Fruit fly (Drosophila melanogaster): ENCODE measurements around the gene CheA75a.

The CheA75a gene

DNA sequence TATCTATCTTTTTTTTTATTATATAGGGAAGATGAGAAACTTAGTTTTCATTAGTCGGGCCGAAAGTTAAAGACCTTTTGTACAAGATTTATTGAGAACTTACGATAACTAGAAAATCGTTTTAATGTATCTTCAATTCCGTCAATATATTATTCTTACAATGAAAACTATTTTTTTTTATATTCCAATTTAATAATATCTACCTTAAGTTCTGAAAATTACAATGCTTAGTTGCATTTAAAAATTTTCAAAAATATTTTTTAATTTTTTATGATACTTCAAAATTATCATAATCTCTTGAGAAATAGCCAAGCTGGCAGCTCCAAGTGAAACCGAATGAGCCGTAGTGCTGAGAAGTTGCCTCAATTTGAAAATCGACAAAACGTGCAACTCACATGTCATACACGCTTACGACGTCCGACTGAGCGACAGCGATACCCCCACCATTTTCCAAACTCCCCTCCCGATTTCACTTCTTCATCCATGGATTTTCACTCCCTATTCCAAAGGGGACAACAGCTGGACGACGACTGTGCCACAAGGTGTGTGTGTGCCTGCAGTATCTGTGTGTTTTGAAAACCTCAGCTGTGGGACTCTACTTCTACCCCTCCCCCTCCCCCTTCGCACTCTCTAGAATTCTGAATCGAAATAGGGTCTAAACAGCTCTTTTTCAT is 22.8 kb upstream of the CheA75a start:
- TF ChIP-seq Pif1A (GFP tag; optimal IDR thresholded peaks at IDR 0.05): no peak
- TF ChIP-seq rn (GFP tag; IDR thresholded peaks at IDR 0.05): no peak
- no peak for TF ChIP-seq CG14655 (GFP tag; optimal IDR thresholded peaks at IDR 0.05)
- TF ChIP-seq CG9948 (tag; optimal IDR thresholded peaks at IDR 0.05): no peak
- no peak for TF ChIP-seq gl (tag; optimal IDR thresholded peaks at IDR 0.05)
- no peak for TF ChIP-seq CG13204 (GFP tag; optimal IDR thresholded peaks at IDR 0.05)
- TF ChIP-seq CG4496 (GFP tag; IDR thresholded peaks at IDR 0.05): no peak
- TF ChIP-seq CG32121 (GFP tag; IDR thresholded peaks at IDR 0.05): no peak
- TF ChIP-seq CG8301 (tag; optimal IDR thresholded peaks at IDR 0.05): no peak
- no peak for TF ChIP-seq D1 (tag; optimal IDR thresholded peaks at IDR 0.05)
- TF ChIP-seq Pif1B (GFP tag; optimal IDR thresholded peaks at IDR 0.05): no peak
- no peak for TF ChIP-seq CG34367 (tag; optimal IDR thresholded peaks at IDR 0.05)
- TF ChIP-seq EcR (GFP tag; optimal IDR thresholded peaks at IDR 0.05): no peak
- TF ChIP-seq CG10348 (GFP tag; IDR thresholded peaks at IDR 0.05): no peak
- no peak for TF ChIP-seq CG12605 (GFP tag; IDR thresholded peaks at IDR 0.05)
- TF ChIP-seq Ets98B (GFP tag; IDR thresholded peaks at IDR 0.05): no peak
- no peak for TF ChIP-seq fd96Ca (GFP tag; IDR thresholded peaks at IDR 0.05)
- no peak for TF ChIP-seq CG17806 (tag; optimal IDR thresholded peaks at IDR 0.05)
- no peak for TF ChIP-seq CG15710 (tag; optimal IDR thresholded peaks at IDR 0.05)

DNA sequence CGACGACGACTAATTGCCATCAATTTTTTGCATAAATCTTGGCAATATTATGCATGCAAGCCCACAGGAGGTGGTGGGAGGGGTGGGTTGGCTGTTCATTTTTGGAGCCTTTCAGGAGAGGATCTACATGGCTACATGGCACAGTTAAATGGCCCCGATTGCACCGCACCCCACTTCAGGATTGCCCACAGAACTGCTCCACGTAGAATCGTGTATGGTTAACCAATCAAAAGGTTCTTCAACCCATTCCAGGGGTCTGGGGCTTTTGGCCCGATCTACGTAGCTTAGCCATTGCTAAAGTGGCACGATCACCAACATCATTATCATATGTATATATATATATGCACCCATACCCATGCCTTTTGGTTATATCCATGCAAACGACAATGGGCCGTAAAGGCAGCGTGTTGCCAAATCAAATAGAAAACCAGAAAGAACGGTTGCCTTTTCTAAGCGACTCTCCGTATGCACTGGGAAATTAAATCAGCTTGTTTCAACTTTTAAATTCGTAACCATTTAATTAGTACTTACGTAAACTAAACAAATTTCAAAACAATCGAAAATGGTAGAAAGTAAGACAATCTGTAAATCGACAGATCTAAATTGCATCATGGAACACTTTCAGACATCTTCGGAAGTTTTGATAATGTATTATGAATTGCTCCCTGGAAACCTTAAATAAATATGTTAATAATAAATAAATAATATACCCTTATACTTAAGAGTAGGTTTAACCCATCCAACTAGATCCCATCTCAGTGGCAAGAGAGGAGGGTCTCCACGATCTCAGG is 20.7 kb upstream of the CheA75a start:
- TF ChIP-seq CG8301 (tag; optimal IDR thresholded peaks at IDR 0.05) (peak; percentile 74), EcR (GFP tag; optimal IDR thresholded peaks at IDR 0.05) (peak; percentile 93), CG9948 (tag; optimal IDR thresholded peaks at IDR 0.05) (peak; percentile 68), CG4496 (GFP tag; IDR thresholded peaks at IDR 0.05) (no peak), rn (GFP tag; IDR thresholded peaks at IDR 0.05) (no peak), Snoo (tag; optimal IDR thresholded peaks at IDR 0.05) (no peak), Pif1A (GFP tag; optimal IDR thresholded peaks at IDR 0.05) (peak; percentile 12), Pif1B (GFP tag; optimal IDR thresholded peaks at IDR 0.05) (peak; percentile 48), CG17806 (tag; optimal IDR thresholded peaks at IDR 0.05) (peak; percentile 5), CG34367 (tag; optimal IDR thresholded peaks at IDR 0.05) (no peak), CG14655 (GFP tag; optimal IDR thresholded peaks at IDR 0.05) (peak; percentile 86), D1 (tag; optimal IDR thresholded peaks at IDR 0.05) (peak; percentile 2), gl (tag; optimal IDR thresholded peaks at IDR 0.05) (no peak), CG8159 (tag; optimal IDR thresholded peaks at IDR 0.05) (no peak), Ets98B (GFP tag; IDR thresholded peaks at IDR 0.05) (no peak)

DNA sequence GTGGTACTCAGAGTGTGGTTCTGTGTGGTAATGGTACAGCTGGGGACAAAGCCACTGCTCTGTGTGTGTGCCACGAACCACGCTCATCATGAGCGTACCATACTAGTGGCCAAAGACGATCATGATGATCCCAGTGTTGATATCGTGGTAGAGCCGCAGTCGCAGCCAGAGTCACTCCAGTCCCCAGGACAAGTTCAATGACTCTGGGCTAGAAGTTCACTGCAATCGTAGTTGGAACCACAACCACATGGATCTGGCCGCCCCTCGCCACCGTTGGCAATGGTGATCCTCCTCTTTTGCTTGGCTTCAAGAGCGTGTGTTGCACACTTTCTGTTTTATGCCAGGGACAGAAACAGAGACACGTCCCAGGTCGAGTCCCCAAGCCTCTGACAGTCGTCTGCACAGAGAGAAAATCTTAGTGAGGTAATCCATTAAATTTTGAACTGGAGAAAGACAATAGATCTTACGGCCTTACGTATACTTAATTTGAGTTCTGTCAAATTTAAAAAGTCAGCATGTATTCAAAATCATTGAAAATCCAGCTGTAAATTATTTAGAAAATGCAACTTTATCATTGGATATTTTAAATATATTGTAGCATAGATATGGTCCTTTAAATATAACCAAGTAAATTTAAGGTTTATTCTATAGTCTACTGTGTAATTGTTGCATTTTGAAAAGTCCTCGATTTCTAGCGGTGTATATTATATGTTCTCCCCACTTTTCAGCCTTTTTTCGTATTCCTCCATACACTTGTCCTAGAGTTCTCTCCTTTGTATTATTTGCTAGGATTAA is 19.8 kb upstream of the CheA75a start:
- TF ChIP-seq Snoo (tag; optimal IDR thresholded peaks at IDR 0.05) (peak; percentile 73), CG10348 (GFP tag; IDR thresholded peaks at IDR 0.05) (no peak), rn (GFP tag; IDR thresholded peaks at IDR 0.05) (no peak), CG4496 (GFP tag; IDR thresholded peaks at IDR 0.05) (peak; percentile 44), Ets98B (GFP tag; IDR thresholded peaks at IDR 0.05) (no peak), gl (tag; optimal IDR thresholded peaks at IDR 0.05) (peak; percentile 87), CG14655 (GFP tag; optimal IDR thresholded peaks at IDR 0.05) (peak; percentile 95), CG15710 (tag; optimal IDR thresholded peaks at IDR 0.05) (peak; percentile 97), CG34367 (tag; optimal IDR thresholded peaks at IDR 0.05) (peak; percentile 95), CG17806 (tag; optimal IDR thresholded peaks at IDR 0.05) (peak; percentile 96), D1 (tag; optimal IDR thresholded peaks at IDR 0.05) (peak; percentile 96), EcR (GFP tag; optimal IDR thresholded peaks at IDR 0.05) (peak; percentile 97), CG9948 (tag; optimal IDR thresholded peaks at IDR 0.05) (peak; percentile 98), CG32121 (GFP tag; IDR thresholded peaks at IDR 0.05) (no peak), Pif1B (GFP tag; optimal IDR thresholded peaks at IDR 0.05) (peak; percentile 84), CG13204 (GFP tag; optimal IDR thresholded peaks at IDR 0.05) (peak; percentile 92), fd96Ca (GFP tag; IDR thresholded peaks at IDR 0.05) (no peak), CG8301 (tag; optimal IDR thresholded peaks at IDR 0.05) (peak; percentile 90), CG8159 (tag; optimal IDR thresholded peaks at IDR 0.05) (peak; percentile 98), CG12605 (GFP tag; IDR thresholded peaks at IDR 0.05) (peak; percentile 48; the same call in 1 of the 2 replicates), Pif1A (GFP tag; optimal IDR thresholded peaks at IDR 0.05) (peak; percentile 86)

DNA sequence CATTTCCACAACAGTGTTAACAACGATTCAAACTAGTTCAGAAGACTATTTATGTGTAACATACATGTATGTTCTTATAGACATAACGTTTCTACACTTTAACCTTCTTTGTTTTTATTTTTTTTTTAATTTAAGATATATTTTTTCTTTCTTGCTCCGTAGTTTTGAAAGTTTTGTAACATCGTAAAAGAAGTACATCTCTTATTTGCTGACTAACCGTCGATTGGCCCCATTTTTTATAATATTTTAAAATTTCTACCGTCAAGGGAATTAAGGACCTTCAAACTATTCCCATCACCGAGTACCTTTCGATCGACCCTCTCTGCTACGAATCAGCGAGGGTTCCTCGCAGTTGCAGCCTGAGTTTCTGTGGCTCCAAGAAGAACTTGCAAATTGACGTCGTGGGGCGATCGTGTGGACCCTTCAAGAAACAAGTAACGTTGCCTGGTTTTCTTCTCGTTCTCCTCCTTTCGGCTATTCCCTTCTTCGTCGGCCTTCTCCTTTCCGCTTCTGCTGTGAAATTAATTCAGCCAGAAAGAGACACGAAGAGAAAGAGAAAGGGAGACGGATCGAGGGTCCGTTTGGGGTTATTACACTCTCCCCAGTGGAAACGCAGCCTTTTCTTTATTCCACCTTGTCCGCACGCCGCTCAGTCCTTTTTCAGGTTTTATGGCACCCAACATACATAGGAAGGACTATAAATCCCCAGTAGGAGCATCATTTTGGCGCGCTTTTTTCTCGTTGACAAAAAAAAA is 18.7 kb upstream of the CheA75a start:
- TF ChIP-seq gl (tag; optimal IDR thresholded peaks at IDR 0.05) (no peak), Ets98B (GFP tag; IDR thresholded peaks at IDR 0.05) (no peak), EcR (GFP tag; optimal IDR thresholded peaks at IDR 0.05) (peak; percentile 97), CG4496 (GFP tag; IDR thresholded peaks at IDR 0.05) (peak; percentile 63; the same call in 1 of the 3 replicates), Snoo (tag; optimal IDR thresholded peaks at IDR 0.05) (no peak), CG8159 (tag; optimal IDR thresholded peaks at IDR 0.05) (peak; percentile 27), rn (GFP tag; IDR thresholded peaks at IDR 0.05) (no peak), CG15710 (tag; optimal IDR thresholded peaks at IDR 0.05) (peak; percentile 0), CG34367 (tag; optimal IDR thresholded peaks at IDR 0.05) (no peak), CG32121 (GFP tag; IDR thresholded peaks at IDR 0.05) (no peak), CG13204 (GFP tag; optimal IDR thresholded peaks at IDR 0.05) (peak; percentile 38)

Measured in whole organism, pupa.